Worm (Caenorhabditis elegans): ENCODE results near the gene Y5F2A.4.

ce11 chrIV:11049806-11050205, 28.6 kb downstream of the Y5F2A.4 start, which contains the start of gene F36H1.3:
- TF ChIP-seq pes-1 (GFP tag; IDR thresholded peaks at IDR 0.05), result no peak
- no peak for TF ChIP-seq tbx-11 (GFP tag; IDR thresholded peaks at IDR 0.05)
- TF ChIP-seq ama-1 (optimal IDR thresholded peaks at IDR 0.05), result no peak
- no peak for TF ChIP-seq F13C5.2 (tag; optimal IDR thresholded peaks at IDR 0.05)
- no peak for TF ChIP-seq hmg-4 (GFP tag; optimal IDR thresholded peaks at IDR 0.05)
- no peak for TF ChIP-seq aly-1 (tag; optimal IDR thresholded peaks at IDR 0.05)
- TF ChIP-seq hmbx-1 (tag; optimal IDR thresholded peaks at IDR 0.05), result no peak
